Fruit fly (Drosophila melanogaster): ENCODE results near the gene CG8281.

CG8281 gene

dm6 chr3L:7883298-7883697 is 29.0 kb upstream of the CG8281 start:
- no peak for TF ChIP-seq pan (optimal IDR thresholded peaks at IDR 0.05)
- no peak for TF ChIP-seq woc (GFP tag; optimal IDR thresholded peaks at IDR 0.05)
- no peak for TF ChIP-seq Hr83 (GFP tag; optimal IDR thresholded peaks at IDR 0.05; ENCODE audit: poor library complexity, severe bottlenecking)
- TF ChIP-seq tai (GFP tag; optimal IDR thresholded peaks at IDR 0.05): no peak
- TF ChIP-seq N (GFP tag; optimal IDR thresholded peaks at IDR 0.05): no peak
- TF ChIP-seq Dfd (GFP tag; optimal IDR thresholded peaks at IDR 0.05): no peak
- no peak for TF ChIP-seq OdsH (GFP tag; optimal IDR thresholded peaks at IDR 0.05)
- TF ChIP-seq CG9705 (GFP tag; optimal IDR thresholded peaks at IDR 0.05): no peak
- no peak for TF ChIP-seq usp (GFP tag; optimal IDR thresholded peaks at IDR 0.05)
- TF ChIP-seq dl (GFP tag; optimal IDR thresholded peaks at IDR 0.05; ENCODE audit: insufficient read depth in 1 of 2, partially characterized antibody in 2 of 2): no peak
- no peak for TF ChIP-seq dsf (GFP tag; optimal IDR thresholded peaks at IDR 0.05; ENCODE audit: borderline replicate concordance)
- no peak for TF ChIP-seq h (GFP tag; optimal IDR thresholded peaks at IDR 0.05)
- TF ChIP-seq Abd-B (GFP tag; optimal IDR thresholded peaks at IDR 0.05): no peak
- no peak for TF ChIP-seq fru (GFP tag; optimal IDR thresholded peaks at IDR 0.05)
- no peak for TF ChIP-seq rgr (GFP tag; optimal IDR thresholded peaks at IDR 0.05)
- TF ChIP-seq HLH106 (tag; optimal IDR thresholded peaks at IDR 0.05): no peak
- TF ChIP-seq Myc (optimal IDR thresholded peaks at IDR 0.05): no peak
- TF ChIP-seq Mio (GFP tag; optimal IDR thresholded peaks at IDR 0.05): no peak

DNA sequence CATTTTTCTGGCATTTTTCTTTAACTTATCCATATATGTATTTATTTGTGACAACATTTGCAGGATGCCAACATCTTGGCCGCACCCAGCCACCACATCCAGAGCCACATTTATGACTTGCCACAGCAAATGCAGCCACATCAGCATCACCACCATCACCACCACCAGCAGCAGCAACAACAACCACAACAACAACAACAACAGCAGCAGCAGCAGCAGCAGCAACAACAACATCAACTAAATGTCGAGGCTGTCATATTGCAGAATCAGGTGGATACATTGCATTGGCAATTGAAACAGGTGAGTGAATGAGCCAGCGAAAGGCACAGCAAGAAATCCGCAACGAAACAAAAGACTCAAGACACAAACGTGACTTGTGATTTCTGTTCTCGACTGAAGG is 22.3 kb upstream of the CG8281 start:
- no peak for TF ChIP-seq fru (GFP tag; optimal IDR thresholded peaks at IDR 0.05)
- TF ChIP-seq Sp1 (GFP tag; optimal IDR thresholded peaks at IDR 0.05): no peak
- TF ChIP-seq OdsH (GFP tag; optimal IDR thresholded peaks at IDR 0.05): no peak
- peak; percentile 91 for TF ChIP-seq Dfd (GFP tag; optimal IDR thresholded peaks at IDR 0.05)
- no peak for TF ChIP-seq Mio (GFP tag; optimal IDR thresholded peaks at IDR 0.05)
- no peak for TF ChIP-seq Dif (GFP tag; optimal IDR thresholded peaks at IDR 0.05; ENCODE audit: partially characterized antibody)

DNA sequence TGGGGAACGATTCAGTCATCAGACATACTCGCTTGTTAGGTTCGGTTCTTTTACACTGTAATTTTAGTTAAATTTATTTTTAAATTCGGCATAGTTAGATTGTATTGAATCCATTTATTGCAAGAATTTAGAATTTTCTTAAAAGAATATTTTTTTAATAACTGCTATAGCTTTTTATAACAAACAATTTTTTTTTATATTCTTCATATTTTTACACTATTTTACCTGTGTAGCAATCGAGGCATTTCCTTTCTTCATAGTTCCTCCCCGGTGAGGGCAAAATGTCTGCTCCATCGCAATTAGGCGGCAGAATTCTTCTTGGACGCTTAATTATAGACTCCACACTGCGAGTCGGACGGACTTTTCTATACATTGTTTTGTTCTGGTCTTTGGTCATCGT is 21.7 kb upstream of the CG8281 start:
- TF ChIP-seq lola (GFP tag; optimal IDR thresholded peaks at IDR 0.05) (no peak), Hnf4 (GFP tag; optimal IDR thresholded peaks at IDR 0.05) (no peak), sage (GFP tag; optimal IDR thresholded peaks at IDR 0.05) (no peak), br (GFP tag; optimal IDR thresholded peaks at IDR 0.05) (no peak), Mio (GFP tag; optimal IDR thresholded peaks at IDR 0.05) (no peak), HLH106 (tag; optimal IDR thresholded peaks at IDR 0.05) (no peak), Dif (GFP tag; optimal IDR thresholded peaks at IDR 0.05; ENCODE audit: partially characterized antibody) (no peak), Jra (GFP tag; optimal IDR thresholded peaks at IDR 0.05) (no peak), brk (GFP tag; optimal IDR thresholded peaks at IDR 0.05) (no peak), Rel (GFP tag; optimal IDR thresholded peaks at IDR 0.05) (no peak), Rel (tag; optimal IDR thresholded peaks at IDR 0.05) (no peak), sv (GFP tag; optimal IDR thresholded peaks at IDR 0.05) (no peak), ey (GFP tag; optimal IDR thresholded peaks at IDR 0.05) (no peak), Hr83 (GFP tag; optimal IDR thresholded peaks at IDR 0.05; ENCODE audit: poor library complexity, severe bottlenecking) (no peak), GATAd (GFP tag; optimal IDR thresholded peaks at IDR 0.05) (no peak), Dfd (GFP tag; optimal IDR thresholded peaks at IDR 0.05) (no peak), h (GFP tag; optimal IDR thresholded peaks at IDR 0.05) (no peak)

DNA sequence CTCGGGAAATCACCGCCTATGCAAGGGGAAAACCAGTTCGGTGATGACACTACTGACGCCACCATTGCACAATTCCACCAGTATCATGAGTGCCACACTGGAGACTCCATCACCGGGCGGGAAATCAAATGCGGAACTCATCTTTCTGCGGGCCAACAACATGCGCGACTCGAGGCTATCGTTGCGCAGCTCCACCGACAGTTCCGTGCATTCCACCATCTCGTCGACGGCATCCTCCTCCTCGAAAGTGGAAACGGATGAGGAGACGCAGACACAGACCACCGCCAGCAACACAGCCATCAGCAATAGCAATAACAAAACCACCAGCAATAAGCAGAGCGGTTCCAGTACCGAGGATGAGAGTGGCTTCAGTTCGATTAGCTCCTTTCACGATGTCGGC is 18.4 kb upstream of the CG8281 start:
- TF ChIP-seq CG32264 (GFP tag; optimal IDR thresholded peaks at IDR 0.05): no peak
- TF ChIP-seq foxo (GFP tag; optimal IDR thresholded peaks at IDR 0.05): no peak
- no peak for TF ChIP-seq tai (GFP tag; optimal IDR thresholded peaks at IDR 0.05)

DNA sequence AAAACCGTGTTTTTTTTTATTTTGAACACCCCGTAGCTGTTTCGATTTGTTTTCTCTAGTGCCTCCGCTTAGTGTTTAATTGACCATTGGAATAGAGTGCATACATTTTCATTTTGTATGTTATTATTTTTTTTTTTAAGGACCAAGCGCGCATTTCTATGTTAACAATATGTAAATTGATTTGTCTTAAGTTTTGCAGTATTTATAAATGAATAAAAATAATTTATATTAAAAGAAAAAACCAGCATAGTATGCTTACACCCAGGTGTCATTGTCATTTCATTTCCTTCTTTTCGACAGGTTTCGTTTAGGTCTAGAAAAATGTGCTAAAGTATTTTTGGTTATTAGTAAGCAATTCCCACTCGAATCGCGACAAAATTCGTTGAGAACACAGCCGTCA is 17.7 kb upstream of the CG8281 start, which contains the start of gene eIF4E5:
eIF4E5 (plus strand) TSS at position 301 of the 400 bp plus-strand sequence.
- no peak for TF ChIP-seq Rel (GFP tag; optimal IDR thresholded peaks at IDR 0.05)
- no peak for TF ChIP-seq Rel (tag; optimal IDR thresholded peaks at IDR 0.05)
- TF ChIP-seq lola (GFP tag; optimal IDR thresholded peaks at IDR 0.05): no peak
- TF ChIP-seq br (GFP tag; optimal IDR thresholded peaks at IDR 0.05): no peak
- no peak for TF ChIP-seq Mio (GFP tag; optimal IDR thresholded peaks at IDR 0.05)
- TF ChIP-seq Vsx2 (GFP tag; optimal IDR thresholded peaks at IDR 0.05; ENCODE audit: partially characterized antibody): no peak
- TF ChIP-seq psq (GFP tag; optimal IDR thresholded peaks at IDR 0.05): no peak
- no peak for TF ChIP-seq pan (optimal IDR thresholded peaks at IDR 0.05)
- no peak for TF ChIP-seq sv (GFP tag; optimal IDR thresholded peaks at IDR 0.05)
- TF ChIP-seq CG9705 (GFP tag; optimal IDR thresholded peaks at IDR 0.05): no peak
- no peak for TF ChIP-seq OdsH (GFP tag; optimal IDR thresholded peaks at IDR 0.05)
- TF ChIP-seq fru (GFP tag; optimal IDR thresholded peaks at IDR 0.05): no peak
- no peak for TF ChIP-seq Hr78 (GFP tag; optimal IDR thresholded peaks at IDR 0.05)
- no peak for TF ChIP-seq tai (GFP tag; optimal IDR thresholded peaks at IDR 0.05)

Data from whole organism, wandering third instar larva.